Worm (Caenorhabditis elegans) whole organism, L2 larva: ENCODE measurements around the gene ttr-43.

Source experiments
- C34F6.9 ChIP-seq: fragments of 150-350 bp; optimal IDR thresholded peaks from 2 replicates; lab custom pipeline; 2014; ENCODE audit warnings: missing biosample characterization, missing genetic modification characterization
- F13H6.1 ChIP-seq: sonication (generic microtip); optimal IDR thresholded peaks from 2 replicates; lab custom pipeline; 2016; ENCODE audit warnings: missing genetic modification characterization, missing compliant biosample characterization
- R02D3.7 ChIP-seq: fragments of 150-350 bp; optimal IDR thresholded peaks from 2 replicates; lab custom pipeline; 2014; ENCODE audit warnings: missing biosample characterization, missing genetic modification characterization
- Y55F3AM.14 ChIP-seq: fragments of 200-800 bp; sonication (Bioruptor generic); optimal IDR thresholded peaks from 2 replicates; lab custom pipeline; 2018; ENCODE audit warnings: mild to moderate bottlenecking, missing genetic modification characterization, missing compliant biosample characterization
- alr-1 ChIP-seq: fragments of 150-350 bp; optimal IDR thresholded peaks from 2 replicates; lab custom pipeline; 2014; ENCODE audit warnings: missing biosample characterization, missing genetic modification characterization
- aly-2 ChIP-seq: fragments of 150-350 bp; optimal IDR thresholded peaks from 2 replicates; lab custom pipeline; 2014; ENCODE audit warnings: missing biosample characterization, missing genetic modification characterization
- ama-1 ChIP-seq: fragments of 150-350 bp; optimal IDR thresholded peaks from 2 replicates; lab custom pipeline; 2018; ENCODE audit warnings: inconsistent platforms
- blmp-1 ChIP-seq: sonication (generic microtip); optimal IDR thresholded peaks from 2 replicates; lab custom pipeline; 2017; ENCODE audit warnings: missing genetic modification characterization, mild to moderate bottlenecking, missing compliant biosample characterization, antibody characterized with exemption, moderate library complexity; ENCODE audit not compliant: insufficient read depth
- ceh-16 ChIP-seq: fragments of 150-350 bp; optimal IDR thresholded peaks from 2 replicates; lab custom pipeline; 2014; ENCODE audit warnings: missing biosample characterization, missing genetic modification characterization
- ceh-82 ChIP-seq: fragments of 150-350 bp; optimal IDR thresholded peaks from 2 replicates; lab custom pipeline; 2014; ENCODE audit warnings: missing biosample characterization, missing genetic modification characterization
- crh-2 ChIP-seq: sonication (generic microtip); optimal IDR thresholded peaks from 2 replicates; lab custom pipeline; 2017; ENCODE audit warnings: missing biosample characterization, missing genetic modification characterization
- dmd-4 ChIP-seq: sonication (generic microtip); optimal IDR thresholded peaks from 2 replicates; lab custom pipeline; 2017; ENCODE audit warnings: missing biosample characterization, missing genetic modification characterization
- egl-27 ChIP-seq: sonication (generic microtip); optimal IDR thresholded peaks from 3 replicates; lab custom pipeline; 2017; ENCODE audit warnings: missing biosample characterization, missing genetic modification reagents, missing genetic modification characterization
- elt-1 ChIP-seq: fragments of 150-350 bp; optimal IDR thresholded peaks from 2 replicates; lab custom pipeline; 2014; ENCODE audit warnings: missing biosample characterization, missing genetic modification characterization
- elt-3 ChIP-seq: sonication (generic microtip); optimal IDR thresholded peaks from 2 replicates; lab custom pipeline; 2017; ENCODE audit warnings: missing biosample characterization, missing genetic modification characterization
- gmeb-1 ChIP-seq: fragments of 150-350 bp; optimal IDR thresholded peaks from 2 replicates; lab custom pipeline; 2014; ENCODE audit warnings: missing biosample characterization, missing genetic modification characterization
- lin-11 ChIP-seq: fragments of 150-350 bp; sonication (generic microtip); optimal IDR thresholded peaks from 2 replicates; lab custom pipeline; 2014; ENCODE audit warnings: missing biosample characterization, missing genetic modification characterization, inconsistent platforms, mixed read lengths
- lin-13 ChIP-seq: fragments of 150-350 bp; optimal IDR thresholded peaks from 2 replicates; lab custom pipeline; 2014; ENCODE audit warnings: missing biosample characterization, missing genetic modification reagents, missing genetic modification characterization
- lin-39 ChIP-seq: fragments of 150-350 bp; optimal IDR thresholded peaks from 2 replicates; lab custom pipeline; 2014; ENCODE audit warnings: missing biosample characterization, missing genetic modification reagents, missing genetic modification characterization
- lsy-2 ChIP-seq, 2 experiments: fragments of 150-350 bp in 1 of 2; sonication (generic microtip) in 1 of 2; optimal IDR thresholded peaks; 2 replicates each; lab custom pipeline; 2014 to 2017; ENCODE audit warnings: missing biosample characterization in 2 of 2, missing genetic modification characterization in 2 of 2
- mab-5 ChIP-seq: fragments of 150-350 bp; optimal IDR thresholded peaks from 2 replicates; lab custom pipeline; 2014; ENCODE audit warnings: missing biosample characterization, missing genetic modification characterization
- mbf-1 ChIP-seq: sonication (generic microtip); optimal IDR thresholded peaks from 2 replicates; lab custom pipeline; 2017; ENCODE audit warnings: missing biosample characterization, missing genetic modification characterization
- mdl-1 ChIP-seq, 2 experiments: fragments of 150-350 bp in 1 of 2; sonication (generic microtip) in 1 of 2; optimal IDR thresholded peaks; 2 replicates each; lab custom pipeline; 2017; ENCODE audit warnings: missing biosample characterization in 2 of 2, missing genetic modification characterization in 2 of 2
- nhr-11 ChIP-seq: fragments of 150-350 bp; optimal IDR thresholded peaks from 2 replicates; lab custom pipeline; 2014; ENCODE audit warnings: missing biosample characterization, missing genetic modification characterization
- nhr-12 ChIP-seq: fragments of 150-350 bp; optimal IDR thresholded peaks from 2 replicates; lab custom pipeline; 2014; ENCODE audit warnings: missing biosample characterization, missing genetic modification characterization
- nhr-129 ChIP-seq: fragments of 150-350 bp; optimal IDR thresholded peaks from 2 replicates; lab custom pipeline; 2014; ENCODE audit warnings: missing biosample characterization, missing genetic modification characterization
- nhr-21 ChIP-seq: fragments of 150-350 bp; optimal IDR thresholded peaks from 2 replicates; lab custom pipeline; 2014; ENCODE audit warnings: missing biosample characterization, missing genetic modification characterization
- nhr-23 ChIP-seq: fragments of 150-350 bp; optimal IDR thresholded peaks from 2 replicates; lab custom pipeline; 2014; ENCODE audit warnings: missing biosample characterization, missing genetic modification reagents, missing genetic modification characterization
- nhr-237 ChIP-seq: fragments of 150-350 bp; optimal IDR thresholded peaks from 2 replicates; lab custom pipeline; 2014; ENCODE audit warnings: missing biosample characterization, missing genetic modification characterization
- nhr-25 ChIP-seq: fragments of 150-350 bp; sonication (generic microtip); optimal IDR thresholded peaks from 3 replicates; lab custom pipeline; 2014; ENCODE audit warnings: missing biosample characterization, missing genetic modification characterization
- nhr-6 ChIP-seq: fragments of 150-350 bp; optimal IDR thresholded peaks from 2 replicates; lab custom pipeline; 2014; ENCODE audit warnings: missing biosample characterization, missing genetic modification characterization
- nhr-77 ChIP-seq: fragments of 150-350 bp; optimal IDR thresholded peaks from 2 replicates; lab custom pipeline; 2014; ENCODE audit warnings: missing biosample characterization, missing genetic modification characterization
- peb-1 ChIP-seq: fragments of 150-350 bp; optimal IDR thresholded peaks from 2 replicates; lab custom pipeline; 2014; ENCODE audit warnings: missing biosample characterization, missing genetic modification characterization
- sem-4 ChIP-seq: fragments of 150-350 bp; optimal IDR thresholded peaks from 2 replicates; lab custom pipeline; 2014; ENCODE audit warnings: missing biosample characterization, missing genetic modification reagents, missing genetic modification characterization
- skn-1 ChIP-seq: sonication (generic microtip); optimal IDR thresholded peaks from 2 replicates; lab custom pipeline; 2017; ENCODE audit warnings: missing biosample characterization, missing genetic modification characterization
- sma-3 ChIP-seq: sonication (generic microtip); optimal IDR thresholded peaks from 2 replicates; lab custom pipeline; 2016; ENCODE audit warnings: missing genetic modification reagents, missing genetic modification characterization, missing compliant biosample characterization
- sma-9 ChIP-seq, 2 experiments: fragments of 150-350 bp in 1 of 2; sonication (generic microtip) in 1 of 2; optimal IDR thresholded peaks; 2 replicates each; lab custom pipeline; 2014 to 2016; ENCODE audit warnings: missing genetic modification characterization in 2 of 2, mild to moderate bottlenecking in 1 of 2, missing biosample characterization in 1 of 2, missing compliant biosample characterization in 1 of 2, missing genetic modification reagents in 1 of 2, moderate library complexity in 1 of 2
- snpc-4 ChIP-seq: fragments of 150-350 bp; optimal IDR thresholded peaks from 2 replicates; lab custom pipeline; 2014; ENCODE audit warnings: missing biosample characterization, missing genetic modification characterization
- unc-39 ChIP-seq: fragments of 150-350 bp; optimal IDR thresholded peaks from 2 replicates; lab custom pipeline; 2014; ENCODE audit warnings: missing biosample characterization, missing genetic modification characterization
- unc-55 ChIP-seq: fragments of 150-350 bp; sonication (generic microtip); optimal IDR thresholded peaks from 3 replicates; lab custom pipeline; 2014; ENCODE audit warnings: missing biosample characterization, missing genetic modification reagents, missing genetic modification characterization
- zag-1 ChIP-seq: fragments of 150-350 bp; optimal IDR thresholded peaks from 2 replicates; lab custom pipeline; 2014; ENCODE audit warnings: missing biosample characterization, missing genetic modification characterization
- ztf-1 ChIP-seq: fragments of 200-800 bp; sonication (Bioruptor generic); conservative IDR thresholded peaks from 2 replicates; pipeline ENCODE4 v1.3.6; 2022; ENCODE audit warnings: missing genetic modification characterization, missing compliant biosample characterization
- ztf-11 ChIP-seq: sonication (generic microtip); optimal IDR thresholded peaks from 2 replicates; lab custom pipeline; 2017; ENCODE audit warnings: missing biosample characterization, missing genetic modification characterization
- ztf-4 ChIP-seq: fragments of 150-350 bp; optimal IDR thresholded peaks from 2 replicates; lab custom pipeline; 2014; ENCODE audit warnings: missing biosample characterization, missing genetic modification characterization

Gene ttr-43

DNA sequence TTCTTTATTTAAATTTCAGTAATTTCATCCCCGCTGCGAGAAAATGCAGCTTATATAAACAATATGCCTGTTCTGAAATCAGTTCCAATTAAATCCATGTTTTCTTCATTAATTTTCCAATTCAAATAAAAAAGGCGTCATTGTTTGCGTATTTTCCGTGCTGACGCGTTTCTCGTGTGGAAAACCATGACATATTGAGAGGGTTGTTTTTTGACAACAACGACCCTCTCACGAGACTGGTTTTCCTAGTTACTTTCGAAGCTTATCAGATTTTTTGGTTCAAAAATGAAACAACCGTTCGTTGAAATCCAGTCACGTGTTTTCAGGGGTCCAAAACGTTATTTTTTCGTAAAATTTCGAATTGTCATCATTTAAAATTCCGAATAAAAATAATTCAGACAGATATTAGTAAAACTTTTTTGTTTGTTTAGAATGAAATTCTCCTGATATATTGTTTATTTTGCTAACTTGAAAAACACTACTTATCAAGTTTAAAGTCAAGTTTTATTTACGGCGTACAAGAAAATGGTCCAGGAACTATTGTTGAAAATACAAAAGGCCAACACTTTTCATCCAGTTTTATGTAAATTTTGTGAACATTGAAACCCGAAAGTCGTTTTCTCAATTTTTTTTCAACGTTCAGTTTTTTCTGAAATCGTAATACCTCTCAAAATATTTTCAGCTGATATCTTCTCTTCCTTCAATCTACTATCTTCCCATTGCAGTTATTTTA lies 9.2 kb upstream of the ttr-43 start, which contains the start of gene C14C10.5:
Gene C14C10.5, plus strand, starts transcription at position 683 of the 733 bp plus-strand sequence.
- TF ChIP-seq nhr-6 (tag; lab: Kevin White, UChicago) (no peak), ztf-11 (tag; lab: Kevin White, UChicago) (no peak), ama-1 (no peak), nhr-129 (tag; lab: Kevin White, UChicago) (peak; percentile 35), nhr-77 (no peak), sem-4 (no peak), unc-39 (tag; lab: Kevin White, UChicago) (no peak), lsy-2 (tag; optimal IDR thresholded peaks at IDR 0.05; lab: Kevin White, UChicago) (peak in 1 of 2 experiments; percentile 14), lin-13 (GFP tag; lab: Kevin White, UChicago) (no peak), F13H6.1 (no peak), nhr-21 (tag; lab: Kevin White, UChicago) (no peak), nhr-237 (tag; lab: Kevin White, UChicago) (no peak), ztf-4 (tag; lab: Kevin White, UChicago) (no peak), unc-55 (GFP tag; lab: Kevin White, UChicago) (no peak), nhr-12 (tag; lab: Kevin White, UChicago) (no peak), snpc-4 (tag; lab: Kevin White, UChicago) (no peak)

DNA sequence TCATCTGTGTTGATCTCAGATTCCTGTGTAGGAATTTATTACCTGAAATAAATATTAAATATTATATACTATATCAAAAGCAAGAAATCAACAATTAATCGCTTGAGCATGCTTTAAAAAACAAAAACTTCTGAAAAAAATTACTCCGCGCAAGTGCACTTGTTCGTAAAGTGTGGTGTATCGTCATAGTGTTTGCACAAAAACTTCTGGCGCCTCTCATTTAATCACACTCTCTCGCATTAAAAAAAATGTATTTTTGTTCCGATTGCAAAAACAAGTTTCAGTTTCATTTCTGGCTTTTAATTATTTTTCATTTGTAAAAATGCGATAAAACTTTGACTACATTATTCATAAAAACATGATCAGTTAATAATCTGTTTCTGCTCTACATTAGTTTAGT lies 8.6 kb upstream of the ttr-43 start, which contains the start of the genes C14C10.10 and ril-2:
Gene C14C10.10, minus strand, starts transcription at position 19 of the 400 bp plus-strand sequence.
Gene ril-2, minus strand, starts transcription at position 48 of the 400 bp plus-strand sequence.
- TF ChIP-seq ama-1 = no peak
- no peak for TF ChIP-seq nhr-25 (tag; lab: Kevin White, UChicago)
- no peak for TF ChIP-seq dmd-4
- no peak for TF ChIP-seq nhr-11 (tag; lab: Kevin White, UChicago)
- no peak for TF ChIP-seq nhr-129 (tag; lab: Kevin White, UChicago)
- peak; percentile 46 for TF ChIP-seq unc-55 (GFP tag; lab: Kevin White, UChicago)
- TF ChIP-seq nhr-12 (tag; lab: Kevin White, UChicago) = no peak
- TF ChIP-seq egl-27 (tag; lab: Kevin White, UChicago) = no peak
- TF ChIP-seq C34F6.9 (tag; lab: Kevin White, UChicago) = peak; percentile 50
- peak in 1 of 2 experiments; percentile 29 for TF ChIP-seq lsy-2 (tag; optimal IDR thresholded peaks at IDR 0.05; lab: Kevin White, UChicago)
- TF ChIP-seq F13H6.1 = no peak
- no peak for TF ChIP-seq elt-3 (tag; lab: Kevin White, UChicago)
- TF ChIP-seq ceh-82 (tag; lab: Kevin White, UChicago) = no peak
- no peak for TF ChIP-seq sma-9 (GFP tag; optimal IDR thresholded peaks at IDR 0.05; lab: Kevin White, UChicago)
- TF ChIP-seq sma-9 (tag; optimal IDR thresholded peaks at IDR 0.05; lab: Kevin White, UChicago) = no peak
- TF ChIP-seq skn-1 (tag; lab: Kevin White, UChicago) = no peak
- TF ChIP-seq elt-1 (tag; lab: Kevin White, UChicago) = no peak
- no peak for TF ChIP-seq mab-5 (tag; lab: Kevin White, UChicago)
- no peak for TF ChIP-seq zag-1
- no peak for TF ChIP-seq lin-11
- TF ChIP-seq crh-2 (tag; lab: Kevin White, UChicago) = peak; percentile 35
- no peak for TF ChIP-seq mdl-1 (tag; optimal IDR thresholded peaks at IDR 0.05; lab: Kevin White, UChicago)

DNA sequence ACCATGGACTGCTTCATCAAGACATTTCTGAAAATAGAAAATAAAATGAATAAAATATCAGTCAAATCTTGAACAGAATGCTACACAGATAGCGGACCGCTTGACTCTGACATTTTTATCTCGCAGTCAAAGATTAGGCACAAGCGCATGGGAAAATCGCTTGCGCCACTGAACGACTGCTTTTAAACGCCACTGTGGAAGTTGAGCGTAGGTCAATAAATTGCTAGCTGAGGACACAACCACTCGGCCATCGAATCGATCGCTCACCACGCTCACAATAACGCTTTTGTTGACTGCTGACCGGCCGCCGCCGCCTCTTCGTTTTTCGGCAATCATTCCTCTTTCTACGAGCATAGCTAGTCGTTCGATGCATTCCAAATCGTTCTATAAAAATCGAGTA lies 6.3 kb upstream of the ttr-43 start:
- TF ChIP-seq nhr-6 (tag; lab: Kevin White, UChicago) (no peak), alr-1 (tag; lab: Kevin White, UChicago) (no peak), sma-3 (GFP tag; lab: Kevin White, UChicago) (peak; percentile 55), lsy-2 (tag; optimal IDR thresholded peaks at IDR 0.05; lab: Kevin White, UChicago) (peak in 1 of 2 experiments; percentile 41), ceh-16 (no peak), nhr-11 (tag; lab: Kevin White, UChicago) (no peak), nhr-237 (tag; lab: Kevin White, UChicago) (no peak), blmp-1 (tag; lab: Kevin White, UChicago) (no peak), ztf-4 (tag; lab: Kevin White, UChicago) (no peak), lin-39 (no peak), peb-1 (no peak), mdl-1 (tag; optimal IDR thresholded peaks at IDR 0.05; lab: Kevin White, UChicago) (no peak), ztf-1 (no peak), skn-1 (tag; lab: Kevin White, UChicago) (no peak), F13H6.1 (peak; percentile 44), unc-55 (GFP tag; lab: Kevin White, UChicago) (no peak), aly-2 (tag; lab: Kevin White, UChicago) (no peak), C34F6.9 (tag; lab: Kevin White, UChicago) (peak; percentile 37), elt-3 (tag; lab: Kevin White, UChicago) (no peak), crh-2 (tag; lab: Kevin White, UChicago) (peak; percentile 26), egl-27 (tag; lab: Kevin White, UChicago) (peak; percentile 29), ztf-11 (tag; lab: Kevin White, UChicago) (no peak), elt-1 (tag; lab: Kevin White, UChicago) (no peak), lin-13 (GFP tag; lab: Kevin White, UChicago) (peak; percentile 55), Y55F3AM.14 (GFP tag; lab: Kevin White, UChicago) (no peak), gmeb-1 (tag; lab: Kevin White, UChicago) (peak; percentile 51), nhr-129 (tag; lab: Kevin White, UChicago) (peak; percentile 70), R02D3.7 (tag; lab: Kevin White, UChicago) (no peak), mbf-1 (tag; lab: Kevin White, UChicago) (no peak), nhr-25 (tag; lab: Kevin White, UChicago) (no peak), sma-9 (GFP tag; optimal IDR thresholded peaks at IDR 0.05; lab: Kevin White, UChicago) (peak; percentile 58), sma-9 (tag; optimal IDR thresholded peaks at IDR 0.05; lab: Kevin White, UChicago) (no peak), snpc-4 (tag; lab: Kevin White, UChicago) (no peak), nhr-77 (no peak), nhr-23 (no peak), zag-1 (no peak)
